Fruit fly (Drosophila melanogaster) whole organism, embryonic: Measurements from ENCODE around the gene CG13075.

Experiments used
- Blimp-1 ChIP-seq: fragments of 200-800 bp; sonication (Bioruptor generic); optimal IDR thresholded peaks from 3 replicates; lab custom pipeline; 2018; ENCODE audit warnings: missing biosample characterization, missing genetic modification characterization, mild to moderate bottlenecking, moderate library complexity, missing genetic modification reagents
- C15 ChIP-seq: fragments of 200-800 bp; sonication (Bioruptor generic); IDR thresholded peaks from 3 replicates; pipeline ENCODE4 v1.3.6; 2022; ENCODE audit warnings: missing biosample characterization, missing genetic modification characterization
- CG10147 ChIP-seq: fragments of 200-800 bp; sonication (Bioruptor generic); optimal IDR thresholded peaks from 2 replicates; lab custom pipeline; 2019; ENCODE audit warnings: missing biosample characterization, mild to moderate bottlenecking, missing genetic modification characterization, moderate library complexity
- CG10267 ChIP-seq: fragments of 200-800 bp; sonication (Bioruptor generic); optimal IDR thresholded peaks from 2 replicates; lab custom pipeline; 2018; ENCODE audit warnings: missing biosample characterization, mild to moderate bottlenecking, missing genetic modification characterization, moderate library complexity
- CG10321 ChIP-seq: fragments of 200-800 bp; sonication (Bioruptor generic); IDR thresholded peaks from 2 replicates; pipeline ENCODE4 v1.3.6; 2022; ENCODE audit warnings: missing biosample characterization, missing genetic modification characterization
- CG11723 ChIP-seq: fragments of 200-800 bp; sonication (Bioruptor generic); optimal IDR thresholded peaks from 2 replicates; lab custom pipeline; 2017; ENCODE audit warnings: missing biosample characterization, mild to moderate bottlenecking, missing genetic modification characterization
- CG1233 ChIP-seq: fragments of 200-800 bp; sonication (Bioruptor generic); optimal IDR thresholded peaks from 4 replicates; lab custom pipeline; 2018; ENCODE audit warnings: missing biosample characterization, mild to moderate bottlenecking, missing genetic modification characterization
- CG13123 ChIP-seq: fragments of 200-800 bp; sonication (Bioruptor generic); optimal IDR thresholded peaks from 2 replicates; lab custom pipeline; 2016; ENCODE audit warnings: missing biosample characterization, missing genetic modification characterization
- CG14441 ChIP-seq: fragments of 200-800 bp; sonication (Bioruptor generic); IDR thresholded peaks from 2 replicates; pipeline ENCODE4 v1.3.6; 2022; ENCODE audit warnings: missing biosample characterization, missing genetic modification characterization
- CG1792 ChIP-seq: fragments of 200-800 bp; sonication (Bioruptor generic); optimal IDR thresholded peaks from 2 replicates; lab custom pipeline; 2016; ENCODE audit warnings: missing biosample characterization, missing genetic modification characterization
- CG1832 ChIP-seq: fragments of 200-800 bp; sonication (Bioruptor generic); optimal IDR thresholded peaks from 2 replicates; lab custom pipeline; 2017; ENCODE audit warnings: missing biosample characterization, mild to moderate bottlenecking, missing genetic modification characterization, inconsistent platforms
- CG2712 ChIP-seq: fragments of 200-800 bp; optimal IDR thresholded peaks from 3 replicates; lab custom pipeline; 2019; ENCODE audit warnings: missing biosample characterization, mild to moderate bottlenecking, missing genetic modification characterization, moderate library complexity
- CG33213 ChIP-seq: fragments of 200-800 bp; sonication (Bioruptor generic); optimal IDR thresholded peaks from 3 replicates; lab custom pipeline; 2016; ENCODE audit warnings: missing biosample characterization, missing genetic modification characterization
- CG6254 ChIP-seq: fragments of 200-800 bp; sonication (Bioruptor generic); optimal IDR thresholded peaks from 3 replicates; lab custom pipeline; 2017; ENCODE audit warnings: mild to moderate bottlenecking, missing biosample characterization, missing genetic modification reagents, missing genetic modification characterization
- CG7987 ChIP-seq: fragments of 200-800 bp; sonication (Bioruptor generic); optimal IDR thresholded peaks from 2 replicates; lab custom pipeline; 2018; ENCODE audit warnings: missing biosample characterization, mild to moderate bottlenecking, missing genetic modification characterization, moderate library complexity
- CG8359 ChIP-seq: fragments of 200-800 bp; sonication (Bioruptor generic); optimal IDR thresholded peaks from 2 replicates; lab custom pipeline; 2017; ENCODE audit warnings: missing biosample characterization, mild to moderate bottlenecking, missing genetic modification characterization, borderline replicate concordance
- CG9437 ChIP-seq: fragments of 200-800 bp; sonication (Bioruptor generic); optimal IDR thresholded peaks from 2 replicates; lab custom pipeline; 2018; ENCODE audit warnings: missing biosample characterization, mild to moderate bottlenecking, missing genetic modification characterization
- CoRest ChIP-seq: fragments of 200-800 bp; sonication (Bioruptor generic); optimal IDR thresholded peaks from 3 replicates; lab custom pipeline; 2018; ENCODE audit warnings: missing biosample characterization, mild to moderate bottlenecking, missing genetic modification characterization, moderate library complexity
- D19B ChIP-seq: fragments of 200-800 bp; sonication (Bioruptor generic); optimal IDR thresholded peaks from 2 replicates; lab custom pipeline; 2017; ENCODE audit warnings: missing biosample characterization, mild to moderate bottlenecking, missing genetic modification characterization
- Dip2 ChIP-seq: fragments of 200-800 bp; sonication (Bioruptor generic); IDR thresholded peaks from 2 replicates; pipeline ENCODE4 v1.3.6; 2022; ENCODE audit warnings: missing biosample characterization, missing genetic modification characterization
- Gug ChIP-seq: fragments of 200-800 bp; sonication (Bioruptor generic); IDR thresholded peaks from 4 replicates; pipeline ENCODE4 v1.3.6; 2022; ENCODE audit warnings: missing biosample characterization, missing genetic modification characterization
- HHEX ChIP-seq: fragments of 200-800 bp; sonication (Bioruptor generic); optimal IDR thresholded peaks from 3 replicates; lab custom pipeline; 2017; ENCODE audit warnings: missing biosample characterization, mild to moderate bottlenecking, missing genetic modification characterization, missing genetic modification reagents
- HLHmδ ChIP-seq: fragments of 200-800 bp; sonication (Bioruptor generic); optimal IDR thresholded peaks from 2 replicates; lab custom pipeline; 2018; ENCODE audit warnings: missing biosample characterization, mild to moderate bottlenecking, missing genetic modification characterization, moderate library complexity
- Hr3 ChIP-seq: fragments of 200-800 bp; sonication (Bioruptor generic); optimal IDR thresholded peaks from 3 replicates; lab custom pipeline; 2016; ENCODE audit warnings: missing biosample characterization, missing genetic modification characterization
- Lhr ChIP-seq: fragments of 200-800 bp; sonication (Bioruptor generic); optimal IDR thresholded peaks from 3 replicates; lab custom pipeline; 2017; ENCODE audit warnings: mild to moderate bottlenecking, missing biosample characterization, missing genetic modification reagents, missing genetic modification characterization
- MBD-R2 ChIP-seq: fragments of 200-800 bp; sonication (Bioruptor generic); IDR thresholded peaks from 2 replicates; pipeline ENCODE4 v1.3.6; 2022; ENCODE audit warnings: missing biosample characterization, missing genetic modification characterization
- NFAT ChIP-seq: fragments of 200-800 bp; sonication (Bioruptor generic); IDR thresholded peaks from 2 replicates; pipeline ENCODE4 v1.3.6; 2022; ENCODE audit warnings: missing biosample characterization, missing genetic modification characterization
- Pdp1 ChIP-seq, 2 experiments: fragments of 200-800 bp; sonication (Bioruptor generic); optimal IDR thresholded peaks; 3 replicates each; lab custom pipeline; 2016; ENCODE audit warnings: missing biosample characterization in 2 of 2, missing genetic modification characterization in 2 of 2, mild to moderate bottlenecking in 1 of 2, moderate library complexity in 1 of 2
- Sox100B ChIP-seq: fragments of 200-800 bp; sonication (Bioruptor generic); optimal IDR thresholded peaks from 3 replicates; lab custom pipeline; 2018; ENCODE audit warnings: missing biosample characterization, mild to moderate bottlenecking, missing genetic modification characterization
- Spps ChIP-seq: fragments of 200-800 bp; sonication (Bioruptor generic); optimal IDR thresholded peaks from 2 replicates; lab custom pipeline; 2018; ENCODE audit warnings: missing biosample characterization, mild to moderate bottlenecking, missing genetic modification characterization
- Trl ChIP-seq, 3 experiments: fragments of >200 bp in 2 of 3; fragments of 200-800 bp in 1 of 3; sonication (Bioruptor generic) in 1 of 3; optimal IDR thresholded peaks; 2 replicates in 1 of 3; 3 replicates in 2 of 3; lab custom pipeline; 2016 to 2017; ENCODE audit warnings: missing biosample characterization in 1 of 3, missing genetic modification characterization in 1 of 3
- abd-A ChIP-seq: fragments of 200-800 bp; sonication (Bioruptor generic); optimal IDR thresholded peaks from 3 replicates; lab custom pipeline; 2019; ENCODE audit warnings: missing biosample characterization, mild to moderate bottlenecking, missing genetic modification characterization, moderate library complexity
- crp ChIP-seq, 2 experiments: fragments of 200-800 bp; sonication (Bioruptor generic); optimal IDR thresholded peaks; 2 replicates in 1 of 2; 3 replicates in 1 of 2; lab custom pipeline; 2017; ENCODE audit warnings: missing biosample characterization in 2 of 2, missing genetic modification characterization in 2 of 2, mild to moderate bottlenecking in 1 of 2, moderate library complexity in 1 of 2
- dan ChIP-seq: fragments of 200-800 bp; sonication (Bioruptor generic); IDR thresholded peaks from 2 replicates; pipeline ENCODE4 v1.3.6; 2022; ENCODE audit warnings: missing biosample characterization, missing genetic modification characterization
- esg ChIP-seq: fragments of 200-800 bp; sonication (Bioruptor generic); conservative IDR thresholded peaks from 2 replicates; pipeline ENCODE4 v1.3.6; 2022; ENCODE audit warnings: missing biosample characterization, missing genetic modification characterization
- ewg ChIP-seq: fragments of 200-800 bp; sonication (Bioruptor generic); optimal IDR thresholded peaks from 3 replicates; lab custom pipeline; 2017; ENCODE audit warnings: mild to moderate bottlenecking, missing biosample characterization, missing genetic modification reagents, missing genetic modification characterization
- ftz-f1 ChIP-seq: fragments of 200-800 bp; sonication (Bioruptor generic); optimal IDR thresholded peaks from 2 replicates; lab custom pipeline; 2016; ENCODE audit warnings: missing biosample characterization, missing genetic modification characterization
- fu2 ChIP-seq: fragments of 200-800 bp; sonication (Bioruptor generic); optimal IDR thresholded peaks from 2 replicates; lab custom pipeline; 2016; ENCODE audit warnings: missing biosample characterization, missing genetic modification characterization
- mirr ChIP-seq: fragments of 200-800 bp; sonication (Bioruptor generic); optimal IDR thresholded peaks from 3 replicates; lab custom pipeline; 2018; ENCODE audit warnings: missing biosample characterization, mild to moderate bottlenecking, missing genetic modification characterization
- nerfin-1 ChIP-seq: fragments of 200-800 bp; sonication (Bioruptor generic); optimal IDR thresholded peaks from 3 replicates; lab custom pipeline; 2019; ENCODE audit warnings: missing biosample characterization, mild to moderate bottlenecking, missing genetic modification characterization, moderate library complexity
- nom ChIP-seq: fragments of 200-800 bp; sonication (Bioruptor generic); optimal IDR thresholded peaks from 2 replicates; lab custom pipeline; 2017; ENCODE audit warnings: missing biosample characterization, missing genetic modification characterization, mild to moderate bottlenecking, moderate library complexity, missing genetic modification reagents
- onecut ChIP-seq: fragments of 200-800 bp; sonication (Bioruptor generic); IDR thresholded peaks from 2 replicates; pipeline ENCODE4 v1.3.6; 2022; ENCODE audit warnings: missing biosample characterization, missing genetic modification characterization
- ssp ChIP-seq: fragments of 200-800 bp; sonication (Bioruptor generic); IDR thresholded peaks from 2 replicates; pipeline ENCODE4 v1.3.6; 2022; ENCODE audit warnings: missing biosample characterization, missing genetic modification characterization
- stc ChIP-seq: fragments of 200-800 bp; sonication (Bioruptor generic); IDR thresholded peaks from 2 replicates; pipeline ENCODE4 v1.3.6; 2022; ENCODE audit warnings: missing biosample characterization, missing genetic modification characterization
- tup ChIP-seq: fragments of 200-800 bp; sonication (Bioruptor generic); optimal IDR thresholded peaks from 2 replicates; lab custom pipeline; 2016; ENCODE audit warnings: missing biosample characterization, mild to moderate bottlenecking, missing genetic modification characterization, moderate library complexity
- usp ChIP-seq: fragments of >200 bp; optimal IDR thresholded peaks from 2 replicates; lab custom pipeline; 2017; ENCODE audit warnings: missing biosample characterization, missing genetic modification characterization
- wdn ChIP-seq: fragments of 200-800 bp; sonication (Bioruptor generic); IDR thresholded peaks from 2 replicates; pipeline ENCODE4 v1.3.6; 2022; ENCODE audit warnings: missing biosample characterization, missing genetic modification characterization
- yki ChIP-seq: fragments of >200 bp; optimal IDR thresholded peaks from 3 replicates; lab custom pipeline; 2018
- zen ChIP-seq: fragments of 200-800 bp; sonication (Bioruptor generic); optimal IDR thresholded peaks from 3 replicates; lab custom pipeline; 2018; ENCODE audit warnings: missing biosample characterization, mild to moderate bottlenecking, missing genetic modification characterization, moderate library complexity

CG13075 gene

dm6 chr3L:16047105-16047504 is 36.7 kb upstream of the CG13075 start:
- TF ChIP-seq C15 (no peak), ewg (GFP tag; lab: Kevin White, UChicago) (peak; percentile 90), Spps (tag; lab: Kevin White, UChicago) (no peak), CG7987 (GFP tag; lab: Kevin White, UChicago) (peak; percentile 60), mirr (GFP tag; lab: Kevin White, UChicago) (no peak), ssp (GFP tag; lab: Robert Waterston, UW) (no peak), abd-A (tag; lab: Kevin White, UChicago) (peak; percentile 27), nerfin-1 (tag; lab: Kevin White, UChicago) (peak; percentile 7), Trl (optimal IDR thresholded peaks at IDR 0.05; lab: Kevin White, UChicago) (peak; percentile 67 to 82), Trl (GFP tag; optimal IDR thresholded peaks at IDR 0.05; lab: Kevin White, UChicago) (no peak), onecut (peak; percentile 98), HLHmδ (GFP tag; lab: Kevin White, UChicago) (peak; percentile 67), Pdp1 (GFP tag; optimal IDR thresholded peaks at IDR 0.05; lab: Kevin White, UChicago) (no peak), CG1832 (GFP tag; lab: Kevin White, UChicago) (peak; percentile 59), CG10147 (GFP tag; lab: Kevin White, UChicago) (no peak), MBD-R2 (GFP tag; lab: Robert Waterston, UW) (0 out of 2 replicates have a peak, but pooled peaks have one; percentile 11), CG10321 (peak; percentile 58), zen (tag; lab: Kevin White, UChicago) (peak; percentile 10), CG9437 (GFP tag; lab: Kevin White, UChicago) (no peak), yki (lab: Kevin White, UChicago) (peak; percentile 53)

- TF ChIP-seq stc (GFP tag; lab: Robert Waterston, UW) (peak; percentile 26; the same call in 1 of the 2 replicates), crp (GFP tag; optimal IDR thresholded peaks at IDR 0.05; lab: Kevin White, UChicago) (no peak), CG10267 (no peak), tup (no peak), CG2712 (no peak), Dip2 (GFP tag; lab: Robert Waterston, UW) (no peak), CG1792 (no peak), NFAT (GFP tag; lab: Robert Waterston, UW) (0 out of 2 replicates have a peak, but pooled peaks have one; percentile 45), ftz-f1 (GFP tag; lab: Kevin White, UChicago) (no peak), fu2 (GFP tag; lab: Kevin White, UChicago) (peak; percentile 18), Lhr (GFP tag; lab: Kevin White, UChicago) (no peak), CG6254 (GFP tag; lab: Kevin White, UChicago) (no peak), wdn (GFP tag; lab: Robert Waterston, UW) (peak; percentile 40; the same call in 1 of the 2 replicates), CG13123 (GFP tag; lab: Kevin White, UChicago) (no peak), CG8359 (GFP tag; lab: Kevin White, UChicago) (no peak), usp (GFP tag; lab: Kevin White, UChicago) (no peak), Sox100B (GFP tag; lab: Kevin White, UChicago) (no peak), CG14441 (GFP tag; lab: Robert Waterston, UW) (peak; percentile 75), HHEX (GFP tag; lab: Kevin White, UChicago) (peak; percentile 46), CG11723 (GFP tag; lab: Kevin White, UChicago) (peak; percentile 10), dan (GFP tag; lab: Robert Waterston, UW) (no peak), CG1233 (GFP tag; lab: Kevin White, UChicago) (no peak), D19B (peak; percentile 47), Trl (optimal IDR thresholded peaks at IDR 0.05; lab: Kevin White, UChicago) (no peak), Trl (GFP tag; optimal IDR thresholded peaks at IDR 0.05; lab: Kevin White, UChicago) (peak; percentile 22), Blimp-1 (no peak), Hr3 (GFP tag; lab: Kevin White, UChicago) (peak; percentile 25), esg (peak; percentile 59), nom (peak; percentile 61), CoRest (peak; percentile 43), Gug (GFP tag; lab: Robert Waterston, UW) (peak; percentile 32; the same call in 1 of the 4 replicates), CG33213 (GFP tag; lab: Kevin White, UChicago) (no peak)
Observed at dm6 chr3L:16048086-16048485, 35.7 kb upstream of the CG13075 start.
